Worm (Caenorhabditis elegans) whole organism, L2 larva: ENCODE measurements around the gene srh-127.

Experiments
- C34F6.9 ChIP-seq: fragments of 150-350 bp; optimal IDR thresholded peaks from 2 replicates; lab custom pipeline; 2014; ENCODE audit warnings: missing biosample characterization, missing genetic modification characterization
- F13H6.1 ChIP-seq: sonication (generic microtip); optimal IDR thresholded peaks from 2 replicates; lab custom pipeline; 2016; ENCODE audit warnings: missing genetic modification characterization, missing compliant biosample characterization
- R02D3.7 ChIP-seq: fragments of 150-350 bp; optimal IDR thresholded peaks from 2 replicates; lab custom pipeline; 2014; ENCODE audit warnings: missing biosample characterization, missing genetic modification characterization
- Y55F3AM.14 ChIP-seq: fragments of 200-800 bp; sonication (Bioruptor generic); optimal IDR thresholded peaks from 2 replicates; lab custom pipeline; 2018; ENCODE audit warnings: mild to moderate bottlenecking, missing genetic modification characterization, missing compliant biosample characterization
- ZK546.5 ChIP-seq: sonication (generic microtip); optimal IDR thresholded peaks from 2 replicates; lab custom pipeline; 2017; ENCODE audit warnings: missing biosample characterization, missing genetic modification characterization
- alr-1 ChIP-seq: fragments of 150-350 bp; optimal IDR thresholded peaks from 2 replicates; lab custom pipeline; 2014; ENCODE audit warnings: missing biosample characterization, missing genetic modification characterization
- aly-2 ChIP-seq: fragments of 150-350 bp; optimal IDR thresholded peaks from 2 replicates; lab custom pipeline; 2014; ENCODE audit warnings: missing biosample characterization, missing genetic modification characterization
- ama-1 ChIP-seq: fragments of 150-350 bp; optimal IDR thresholded peaks from 2 replicates; lab custom pipeline; 2018; ENCODE audit warnings: inconsistent platforms
- blmp-1 ChIP-seq: sonication (generic microtip); optimal IDR thresholded peaks from 2 replicates; lab custom pipeline; 2017; ENCODE audit warnings: missing genetic modification characterization, mild to moderate bottlenecking, missing compliant biosample characterization, antibody characterized with exemption, moderate library complexity; ENCODE audit not compliant: insufficient read depth
- ceh-16 ChIP-seq: fragments of 150-350 bp; optimal IDR thresholded peaks from 2 replicates; lab custom pipeline; 2014; ENCODE audit warnings: missing biosample characterization, missing genetic modification characterization
- crh-2 ChIP-seq: sonication (generic microtip); optimal IDR thresholded peaks from 2 replicates; lab custom pipeline; 2017; ENCODE audit warnings: missing biosample characterization, missing genetic modification characterization
- elt-1 ChIP-seq: fragments of 150-350 bp; optimal IDR thresholded peaks from 2 replicates; lab custom pipeline; 2014; ENCODE audit warnings: missing biosample characterization, missing genetic modification characterization
- elt-3 ChIP-seq: sonication (generic microtip); optimal IDR thresholded peaks from 2 replicates; lab custom pipeline; 2017; ENCODE audit warnings: missing biosample characterization, missing genetic modification characterization
- fos-1 ChIP-seq: fragments of 150-350 bp; optimal IDR thresholded peaks from 2 replicates; lab custom pipeline; 2014; ENCODE audit warnings: missing biosample characterization, missing genetic modification characterization
- gmeb-1 ChIP-seq: fragments of 150-350 bp; optimal IDR thresholded peaks from 2 replicates; lab custom pipeline; 2014; ENCODE audit warnings: missing biosample characterization, missing genetic modification characterization
- lsy-2 ChIP-seq, 2 experiments: fragments of 150-350 bp in 1 of 2; sonication (generic microtip) in 1 of 2; optimal IDR thresholded peaks; 2 replicates each; lab custom pipeline; 2014 to 2017; ENCODE audit warnings: missing biosample characterization in 2 of 2, missing genetic modification characterization in 2 of 2
- mab-5 ChIP-seq: fragments of 150-350 bp; optimal IDR thresholded peaks from 2 replicates; lab custom pipeline; 2014; ENCODE audit warnings: missing biosample characterization, missing genetic modification characterization
- mbf-1 ChIP-seq: sonication (generic microtip); optimal IDR thresholded peaks from 2 replicates; lab custom pipeline; 2017; ENCODE audit warnings: missing biosample characterization, missing genetic modification characterization
- mdl-1 ChIP-seq, 2 experiments: fragments of 150-350 bp in 1 of 2; sonication (generic microtip) in 1 of 2; optimal IDR thresholded peaks; 2 replicates each; lab custom pipeline; 2017; ENCODE audit warnings: missing biosample characterization in 2 of 2, missing genetic modification characterization in 2 of 2
- nhr-21 ChIP-seq: fragments of 150-350 bp; optimal IDR thresholded peaks from 2 replicates; lab custom pipeline; 2014; ENCODE audit warnings: missing biosample characterization, missing genetic modification characterization
- nhr-23 ChIP-seq: fragments of 150-350 bp; optimal IDR thresholded peaks from 2 replicates; lab custom pipeline; 2014; ENCODE audit warnings: missing biosample characterization, missing genetic modification reagents, missing genetic modification characterization
- nhr-6 ChIP-seq: fragments of 150-350 bp; optimal IDR thresholded peaks from 2 replicates; lab custom pipeline; 2014; ENCODE audit warnings: missing biosample characterization, missing genetic modification characterization
- nhr-77 ChIP-seq: fragments of 150-350 bp; optimal IDR thresholded peaks from 2 replicates; lab custom pipeline; 2014; ENCODE audit warnings: missing biosample characterization, missing genetic modification characterization
- peb-1 ChIP-seq: fragments of 150-350 bp; optimal IDR thresholded peaks from 2 replicates; lab custom pipeline; 2014; ENCODE audit warnings: missing biosample characterization, missing genetic modification characterization
- sem-4 ChIP-seq: fragments of 150-350 bp; optimal IDR thresholded peaks from 2 replicates; lab custom pipeline; 2014; ENCODE audit warnings: missing biosample characterization, missing genetic modification reagents, missing genetic modification characterization
- skn-1 ChIP-seq: sonication (generic microtip); optimal IDR thresholded peaks from 2 replicates; lab custom pipeline; 2017; ENCODE audit warnings: missing biosample characterization, missing genetic modification characterization
- sma-3 ChIP-seq: sonication (generic microtip); optimal IDR thresholded peaks from 2 replicates; lab custom pipeline; 2016; ENCODE audit warnings: missing genetic modification reagents, missing genetic modification characterization, missing compliant biosample characterization
- sma-9 ChIP-seq, 2 experiments: fragments of 150-350 bp in 1 of 2; sonication (generic microtip) in 1 of 2; optimal IDR thresholded peaks; 2 replicates each; lab custom pipeline; 2014 to 2016; ENCODE audit warnings: missing genetic modification characterization in 2 of 2, mild to moderate bottlenecking in 1 of 2, missing biosample characterization in 1 of 2, missing compliant biosample characterization in 1 of 2, missing genetic modification reagents in 1 of 2, moderate library complexity in 1 of 2
- unc-39 ChIP-seq: fragments of 150-350 bp; optimal IDR thresholded peaks from 2 replicates; lab custom pipeline; 2014; ENCODE audit warnings: missing biosample characterization, missing genetic modification characterization
- unc-62 ChIP-seq: fragments of 150-350 bp; optimal IDR thresholded peaks from 2 replicates; lab custom pipeline; 2014; ENCODE audit warnings: missing biosample characterization, missing genetic modification reagents, missing genetic modification characterization
- zag-1 ChIP-seq: fragments of 150-350 bp; optimal IDR thresholded peaks from 2 replicates; lab custom pipeline; 2014; ENCODE audit warnings: missing biosample characterization, missing genetic modification characterization
- ztf-4 ChIP-seq: fragments of 150-350 bp; optimal IDR thresholded peaks from 2 replicates; lab custom pipeline; 2014; ENCODE audit warnings: missing biosample characterization, missing genetic modification characterization

srh-127 gene

ce11 chrV:2892976-2893375 is at the start of gene srh-127:
Gene srh-127, plus strand, starts transcription at chrV:2893276.
- TF ChIP-seq F13H6.1 (tag; lab: Kevin White, UChicago) (no peak), nhr-21 (tag; lab: Kevin White, UChicago) (no peak), nhr-77 (no peak), unc-62 (GFP tag; lab: Kevin White, UChicago) (no peak), crh-2 (tag; lab: Kevin White, UChicago) (no peak), mab-5 (tag; lab: Kevin White, UChicago) (no peak), mdl-1 (tag; optimal IDR thresholded peaks at IDR 0.05; lab: Kevin White, UChicago) (no peak), C34F6.9 (tag; lab: Kevin White, UChicago) (no peak), blmp-1 (no peak), sma-3 (GFP tag; lab: Kevin White, UChicago) (no peak), R02D3.7 (tag; lab: Kevin White, UChicago) (no peak), peb-1 (tag; lab: Kevin White, UChicago) (no peak), fos-1 (no peak), elt-3 (tag; lab: Kevin White, UChicago) (no peak), gmeb-1 (tag; lab: Kevin White, UChicago) (no peak), ceh-16 (tag; lab: Kevin White, UChicago) (no peak), Y55F3AM.14 (GFP tag; lab: Kevin White, UChicago) (no peak), aly-2 (tag; lab: Kevin White, UChicago) (no peak)
- TF ChIP-seq, all 48 proteins: peak for 0

- TF ChIP-seq nhr-23 (tag; lab: Kevin White, UChicago): no peak
- no peak for TF ChIP-seq Y55F3AM.14 (GFP tag; lab: Kevin White, UChicago)
- no peak for TF ChIP-seq zag-1 (tag; lab: Kevin White, UChicago)
- no peak for TF ChIP-seq sem-4
- no peak for TF ChIP-seq blmp-1
- TF ChIP-seq unc-62 (GFP tag; lab: Kevin White, UChicago): no peak
- no peak for TF ChIP-seq R02D3.7 (tag; lab: Kevin White, UChicago)
- TF ChIP-seq lsy-2 (tag; optimal IDR thresholded peaks at IDR 0.05; lab: Kevin White, UChicago): no peak
- no peak for TF ChIP-seq ama-1 (lab: Kevin White, UChicago)
- TF ChIP-seq elt-1 (tag; lab: Kevin White, UChicago): no peak
- TF ChIP-seq mab-5 (tag; lab: Kevin White, UChicago): no peak
- no peak for TF ChIP-seq ztf-4 (tag; lab: Kevin White, UChicago)
- no peak for TF ChIP-seq ZK546.5
- no peak for TF ChIP-seq mbf-1 (tag; lab: Kevin White, UChicago)
- TF ChIP-seq sma-3 (GFP tag; lab: Kevin White, UChicago): no peak
- no peak for TF ChIP-seq crh-2 (tag; lab: Kevin White, UChicago)
- no peak for TF ChIP-seq nhr-6 (tag; lab: Kevin White, UChicago)
- TF ChIP-seq skn-1 (tag; lab: Kevin White, UChicago): no peak
- no peak for TF ChIP-seq peb-1 (tag; lab: Kevin White, UChicago)
- no peak for TF ChIP-seq unc-39 (tag; lab: Kevin White, UChicago)
These were observed 47.3 kb upstream of the srh-127 start, which contains the start of gene srj-44 for ce11 chrV:2845771-2846170. Gene srj-44, minus strand, starts transcription at chrV:2845871.

- TF ChIP-seq skn-1 (tag; lab: Kevin White, UChicago) (no peak), nhr-6 (tag; lab: Kevin White, UChicago) (no peak), fos-1 (peak; percentile 65), sma-9 (GFP tag; optimal IDR thresholded peaks at IDR 0.05; lab: Kevin White, UChicago) (peak; percentile 51), sma-9 (tag; optimal IDR thresholded peaks at IDR 0.05; lab: Kevin White, UChicago) (no peak), lsy-2 (tag; optimal IDR thresholded peaks at IDR 0.05; lab: Kevin White, UChicago) (no peak), peb-1 (tag; lab: Kevin White, UChicago) (no peak), alr-1 (tag; lab: Kevin White, UChicago) (no peak)
These were observed 44.7 kb upstream of the srh-127 start, which contains the start of gene srj-49 for ce11 chrV:2848290-2848937. Gene srj-49, minus strand, starts transcription at chrV:2848340.

ce11 chrV:2849071-2849470 is 44.0 kb upstream of the srh-127 start, which contains the start of gene ugt-53:
Gene ugt-53, plus strand, starts transcription at chrV:2849343.
- TF ChIP-seq fos-1 (peak; percentile 36), nhr-6 (tag; lab: Kevin White, UChicago) (no peak)
- TF ChIP-seq, all 48 proteins: peak for 1

DNA sequence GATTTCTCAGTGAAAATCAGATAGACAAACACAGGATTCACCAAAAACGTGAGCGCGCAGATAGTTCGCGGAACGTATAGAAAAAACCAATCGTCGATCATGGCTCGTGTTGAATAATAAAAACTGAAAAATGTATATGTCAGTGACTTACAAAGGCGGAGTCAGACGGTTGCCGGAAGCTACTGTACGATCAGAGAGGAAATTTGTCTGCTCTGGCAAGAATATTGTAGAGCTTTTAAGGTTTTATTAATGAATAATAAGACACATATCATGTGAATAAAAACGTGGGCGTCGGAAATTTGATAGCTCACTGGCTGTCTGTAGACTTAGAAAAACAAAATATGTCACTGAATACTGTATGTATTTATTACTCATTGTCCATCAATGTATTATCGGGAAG is 37.6 kb upstream of the srh-127 start, which contains the start of gene srj-57:
srj-57 (minus strand) TSS at position 101 of the 400 bp plus-strand sequence.
- TF ChIP-seq blmp-1: no peak
